Worm (Caenorhabditis elegans) whole organism, L1 larva: Measurements from ENCODE around the gene C15H11.11.

ENCODE experiments used
- egl-27 ChIP-seq, 2 experiments: fragments of 150-350 bp in 1 of 2; sonication (generic microtip); optimal IDR thresholded peaks; 3 replicates each; lab custom pipeline; 2017 to 2018; ENCODE audit warnings: missing biosample characterization in 2 of 2, missing genetic modification characterization in 2 of 2, missing genetic modification reagents in 2 of 2
- jun-1 ChIP-seq: fragments of 150-350 bp; optimal IDR thresholded peaks from 2 replicates; lab custom pipeline; 2014; ENCODE audit warnings: missing biosample characterization, missing genetic modification reagents, missing genetic modification characterization
- mep-1 ChIP-seq: fragments of 150-350 bp; optimal IDR thresholded peaks from 2 replicates; lab custom pipeline; 2014; ENCODE audit warnings: missing biosample characterization, missing genetic modification characterization
- nhr-28 ChIP-seq: fragments of 150-350 bp; optimal IDR thresholded peaks from 2 replicates; lab custom pipeline; 2014; ENCODE audit warnings: missing biosample characterization, missing genetic modification characterization
- nhr-77 ChIP-seq: fragments of 150-350 bp; optimal IDR thresholded peaks from 2 replicates; lab custom pipeline; 2014; ENCODE audit warnings: missing biosample characterization, missing genetic modification characterization

- TF ChIP-seq nhr-28 (tag; lab: Kevin White, UChicago) (no peak), jun-1 (no peak), nhr-77 (tag; lab: Kevin White, UChicago) (no peak), mep-1 (no peak), egl-27 (tag; optimal IDR thresholded peaks at IDR 0.05; lab: Kevin White, UChicago) (no peak)
These were observed 6.5 kb upstream of the C15H11.11 start, which contains the start of gene gnrr-2 for ce11 chrV:14408774-14409173.
